Fruit fly (Drosophila melanogaster) whole organism, embryonic: ENCODE measurements around the gene CG16758.

Experiments
- Aef1 ChIP-seq: fragments of 200-800 bp; sonication (Bioruptor generic); IDR thresholded peaks from 3 replicates; pipeline ENCODE4 v1.3.6; 2022; ENCODE audit warnings: missing biosample characterization, missing genetic modification characterization
- Atf-2 ChIP-seq: fragments of 200-800 bp; sonication (Bioruptor generic); optimal IDR thresholded peaks from 2 replicates; lab custom pipeline; 2016; ENCODE audit warnings: missing biosample characterization, missing genetic modification characterization
- BtbVII ChIP-seq: fragments of 200-800 bp; sonication (Bioruptor generic); optimal IDR thresholded peaks from 3 replicates; lab custom pipeline; 2017; ENCODE audit warnings: missing biosample characterization, mild to moderate bottlenecking, missing genetic modification characterization
- CG11560 ChIP-seq: fragments of 200-800 bp; sonication (Bioruptor generic); IDR thresholded peaks from 3 replicates; pipeline ENCODE4 v1.3.6; 2022; ENCODE audit warnings: missing biosample characterization, missing genetic modification characterization
- CG12744 ChIP-seq: fragments of 200-800 bp; sonication (Bioruptor generic); optimal IDR thresholded peaks from 2 replicates; lab custom pipeline; 2016; ENCODE audit warnings: missing biosample characterization, missing genetic modification characterization
- CG14667 ChIP-seq: fragments of 200-800 bp; sonication (Bioruptor generic); IDR thresholded peaks from 2 replicates; pipeline ENCODE4 v1.3.6; 2022; ENCODE audit warnings: missing biosample characterization, missing genetic modification characterization
- CG15073 ChIP-seq: fragments of 200-800 bp; sonication (Bioruptor generic); optimal IDR thresholded peaks from 2 replicates; lab custom pipeline; 2016; ENCODE audit warnings: missing biosample characterization, missing genetic modification characterization
- CG15601 ChIP-seq: fragments of 200-800 bp; sonication (Bioruptor generic); optimal IDR thresholded peaks from 3 replicates; lab custom pipeline; 2019; ENCODE audit warnings: missing biosample characterization, mild to moderate bottlenecking, missing genetic modification characterization, moderate library complexity
- CG1647 ChIP-seq: fragments of 200-800 bp; sonication (Bioruptor generic); optimal IDR thresholded peaks from 3 replicates; lab custom pipeline; 2016; ENCODE audit warnings: missing biosample characterization, missing genetic modification characterization
- CG16779 ChIP-seq: fragments of 200-800 bp; sonication (Bioruptor generic); IDR thresholded peaks from 2 replicates; pipeline ENCODE4 v1.3.6; 2022; ENCODE audit warnings: missing biosample characterization, missing genetic modification characterization
- CG16863 ChIP-seq: fragments of 200-800 bp; sonication (Bioruptor generic); optimal IDR thresholded peaks from 3 replicates; lab custom pipeline; 2016; ENCODE audit warnings: missing biosample characterization, missing genetic modification characterization
- CG1792 ChIP-seq: fragments of 200-800 bp; sonication (Bioruptor generic); optimal IDR thresholded peaks from 2 replicates; lab custom pipeline; 2016; ENCODE audit warnings: missing biosample characterization, missing genetic modification characterization
- CG2116 ChIP-seq: fragments of 200-800 bp; sonication (Bioruptor generic); optimal IDR thresholded peaks from 3 replicates; lab custom pipeline; 2018; ENCODE audit warnings: missing biosample characterization, mild to moderate bottlenecking, missing genetic modification characterization
- CG2202 ChIP-seq: fragments of 200-800 bp; sonication (Bioruptor generic); optimal IDR thresholded peaks from 2 replicates; lab custom pipeline; 2018; ENCODE audit warnings: missing biosample characterization, mild to moderate bottlenecking, missing genetic modification characterization
- CG30403 ChIP-seq: fragments of 200-800 bp; sonication (Bioruptor generic); optimal IDR thresholded peaks from 3 replicates; lab custom pipeline; 2016; ENCODE audit warnings: missing biosample characterization, missing genetic modification characterization
- CG32767 ChIP-seq: fragments of 200-800 bp; sonication (Bioruptor generic); IDR thresholded peaks from 2 replicates; pipeline ENCODE4 v1.3.6; 2022; ENCODE audit warnings: missing biosample characterization, missing genetic modification characterization
- CG3281 ChIP-seq: fragments of 200-800 bp; sonication (Bioruptor generic); optimal IDR thresholded peaks from 3 replicates; lab custom pipeline; 2017; ENCODE audit warnings: missing biosample characterization, mild to moderate bottlenecking, missing genetic modification characterization
- CG3847 ChIP-seq: fragments of 200-800 bp; sonication (Bioruptor generic); IDR thresholded peaks from 2 replicates; pipeline ENCODE4 v1.3.6; 2022; ENCODE audit warnings: missing biosample characterization, missing genetic modification characterization
- CG7745 ChIP-seq: fragments of 200-800 bp; sonication (Bioruptor generic); optimal IDR thresholded peaks from 2 replicates; lab custom pipeline; 2018; ENCODE audit warnings: missing biosample characterization, mild to moderate bottlenecking, missing genetic modification characterization, moderate library complexity
- CTCF ChIP-seq: fragments of 200-800 bp; sonication (Bioruptor generic); optimal IDR thresholded peaks from 2 replicates; lab custom pipeline; 2017; ENCODE audit warnings: missing biosample characterization, mild to moderate bottlenecking, missing genetic modification characterization, moderate library complexity
- Ets97D ChIP-seq: fragments of 200-800 bp; sonication (Bioruptor generic); optimal IDR thresholded peaks from 3 replicates; lab custom pipeline; 2016; ENCODE audit warnings: missing biosample characterization, missing genetic modification characterization
- Jarid2 ChIP-seq: fragments of 200-800 bp; sonication (Bioruptor generic); optimal IDR thresholded peaks from 3 replicates; lab custom pipeline; 2017; ENCODE audit warnings: mild to moderate bottlenecking, missing biosample characterization, missing genetic modification reagents, missing genetic modification characterization
- Poxn ChIP-seq: fragments of 200-800 bp; sonication (Bioruptor generic); IDR thresholded peaks from 2 replicates; pipeline ENCODE4 v1.3.6; 2022; ENCODE audit warnings: missing biosample characterization, missing genetic modification characterization
- Ptx1 ChIP-seq: fragments of 200-800 bp; sonication (Bioruptor generic); IDR thresholded peaks from 2 replicates; pipeline ENCODE4 v1.3.6; 2022; ENCODE audit warnings: missing biosample characterization, missing genetic modification characterization
- Side ChIP-seq: fragments of 200-800 bp; sonication (Bioruptor generic); optimal IDR thresholded peaks from 2 replicates; lab custom pipeline; 2016; ENCODE audit warnings: missing biosample characterization, missing genetic modification characterization
- Sry-β ChIP-seq: fragments of 200-800 bp; sonication (Bioruptor generic); optimal IDR thresholded peaks from 2 replicates; lab custom pipeline; 2018; ENCODE audit warnings: missing biosample characterization, mild to moderate bottlenecking, missing genetic modification characterization, moderate library complexity
- Stat92E ChIP-seq, 3 experiments: fragments of >200 bp in 2 of 3; fragments of 200-800 bp in 1 of 3; sonication (Bioruptor generic) in 1 of 3; optimal IDR thresholded peaks; 2 replicates each; lab custom pipeline; 2017 to 2019; ENCODE audit warnings: missing biosample characterization in 3 of 3, missing genetic modification characterization in 3 of 3, mild to moderate bottlenecking in 1 of 3, moderate library complexity in 1 of 3
- Usf ChIP-seq: fragments of 200-800 bp; sonication (Bioruptor generic); optimal IDR thresholded peaks from 2 replicates; lab custom pipeline; 2017; ENCODE audit warnings: missing genotype, missing biosample characterization, missing genetic modification characterization
- ara ChIP-seq: fragments of 200-800 bp; sonication (Bioruptor generic); IDR thresholded peaks from 2 replicates; pipeline ENCODE4 v1.3.6; 2022; ENCODE audit warnings: missing biosample characterization, missing genetic modification characterization
- ci ChIP-seq: fragments of 200-800 bp; sonication (Bioruptor generic); IDR thresholded peaks from 3 replicates; pipeline ENCODE4 v1.3.6; 2022; ENCODE audit warnings: missing biosample characterization, missing genetic modification characterization
- ewg ChIP-seq: fragments of 200-800 bp; sonication (Bioruptor generic); optimal IDR thresholded peaks from 3 replicates; lab custom pipeline; 2017; ENCODE audit warnings: mild to moderate bottlenecking, missing biosample characterization, missing genetic modification reagents, missing genetic modification characterization
- ftz-f1 ChIP-seq: fragments of 200-800 bp; sonication (Bioruptor generic); optimal IDR thresholded peaks from 2 replicates; lab custom pipeline; 2016; ENCODE audit warnings: missing biosample characterization, missing genetic modification characterization
- gsb ChIP-seq: fragments of 200-800 bp; sonication (Bioruptor generic); IDR thresholded peaks from 2 replicates; pipeline ENCODE4 v1.3.6; 2022; ENCODE audit warnings: missing biosample characterization, missing genetic modification characterization
- gt ChIP-seq: fragments of 200-800 bp; sonication (Bioruptor generic); IDR thresholded peaks from 2 replicates; pipeline ENCODE4 v1.3.6; 2022; ENCODE audit warnings: missing biosample characterization, missing genetic modification characterization
- ken ChIP-seq: fragments of 200-800 bp; sonication (Bioruptor generic); IDR thresholded peaks from 3 replicates; pipeline ENCODE4 v1.3.6; 2022; ENCODE audit warnings: missing biosample characterization, missing genetic modification characterization
- kni ChIP-seq: fragments of 200-800 bp; sonication (Bioruptor generic); optimal IDR thresholded peaks from 3 replicates; lab custom pipeline; 2017; ENCODE audit warnings: mild to moderate bottlenecking, missing biosample characterization, missing genetic modification reagents, missing genetic modification characterization
- lola ChIP-seq, 3 experiments: fragments of >200 bp in 2 of 3; fragments of 200-800 bp in 1 of 3; sonication (Bioruptor generic) in 1 of 3; optimal IDR thresholded peaks; 2 replicates each; lab custom pipeline; 2017 to 2019; ENCODE audit warnings: missing biosample characterization in 3 of 3, missing genetic modification characterization in 3 of 3, mild to moderate bottlenecking in 1 of 3, moderate library complexity in 1 of 3
- mirr ChIP-seq: fragments of 200-800 bp; sonication (Bioruptor generic); optimal IDR thresholded peaks from 3 replicates; lab custom pipeline; 2018; ENCODE audit warnings: missing biosample characterization, mild to moderate bottlenecking, missing genetic modification characterization
- mld ChIP-seq: fragments of 200-800 bp; sonication (Bioruptor generic); IDR thresholded peaks from 3 replicates; pipeline ENCODE4 v1.3.6; 2022; ENCODE audit warnings: missing biosample characterization, missing genetic modification characterization; ENCODE audit not compliant: partially characterized antibody
- pita ChIP-seq: fragments of 200-800 bp; sonication (Bioruptor generic); optimal IDR thresholded peaks from 2 replicates; lab custom pipeline; 2017; ENCODE audit warnings: missing biosample characterization, mild to moderate bottlenecking, missing genetic modification characterization
- prd ChIP-seq, 3 experiments: fragments of >200 bp in 2 of 3; fragments of 200-800 bp in 1 of 3; sonication (Bioruptor generic) in 1 of 3; optimal IDR thresholded peaks in 2 of 3; IDR thresholded peaks in 1 of 3; 2 replicates in 2 of 3; 3 replicates in 1 of 3; pipeline versions ENCODE4 v1.3.6 to Lab custom; 2017 to 2022; ENCODE audit warnings: missing biosample characterization in 1 of 3, missing genetic modification characterization in 1 of 3
- psq ChIP-seq: fragments of 200-800 bp; sonication (Bioruptor generic); optimal IDR thresholded peaks from 2 replicates; lab custom pipeline; 2017; ENCODE audit warnings: missing biosample characterization, missing genetic modification characterization
- run ChIP-seq: fragments of 200-800 bp; sonication (Bioruptor generic); optimal IDR thresholded peaks from 3 replicates; lab custom pipeline; 2018; ENCODE audit warnings: missing biosample characterization, mild to moderate bottlenecking, missing genetic modification characterization
- salm ChIP-seq: fragments of 200-800 bp; sonication (Bioruptor generic); optimal IDR thresholded peaks from 2 replicates; lab custom pipeline; 2018; ENCODE audit warnings: missing biosample characterization, mild to moderate bottlenecking, missing genetic modification characterization
- sens-2 ChIP-seq: fragments of 200-800 bp; sonication (Bioruptor generic); IDR thresholded peaks from 2 replicates; pipeline ENCODE4 v1.3.6; 2022; ENCODE audit warnings: missing biosample characterization, missing genetic modification characterization
- sim ChIP-seq: fragments of 200-800 bp; sonication (Bioruptor generic); IDR thresholded peaks from 2 replicates; pipeline ENCODE4 v1.3.6; 2022; ENCODE audit warnings: missing biosample characterization, missing genetic modification characterization
- tap ChIP-seq: fragments of 200-800 bp; optimal IDR thresholded peaks from 3 replicates; lab custom pipeline; 2019; ENCODE audit warnings: missing biosample characterization, mild to moderate bottlenecking, missing genetic modification characterization, moderate library complexity
- tin ChIP-seq: fragments of 200-800 bp; sonication (Bioruptor generic); optimal IDR thresholded peaks from 3 replicates; lab custom pipeline; 2016; ENCODE audit warnings: missing biosample characterization, missing genetic modification characterization
- tll ChIP-seq, 2 experiments: fragments of 200-800 bp in 1 of 2; fragments of >200 bp in 1 of 2; sonication (Bioruptor generic) in 1 of 2; optimal IDR thresholded peaks; 2 replicates each; lab custom pipeline; 2017 to 2019; ENCODE audit warnings: missing biosample characterization in 2 of 2, missing genetic modification characterization in 2 of 2, mild to moderate bottlenecking in 1 of 2, moderate library complexity in 1 of 2
- wdn ChIP-seq: fragments of 200-800 bp; sonication (Bioruptor generic); IDR thresholded peaks from 2 replicates; pipeline ENCODE4 v1.3.6; 2022; ENCODE audit warnings: missing biosample characterization, missing genetic modification characterization
- yki ChIP-seq: fragments of >200 bp; optimal IDR thresholded peaks from 3 replicates; lab custom pipeline; 2018

Gene CG16758

DNA sequence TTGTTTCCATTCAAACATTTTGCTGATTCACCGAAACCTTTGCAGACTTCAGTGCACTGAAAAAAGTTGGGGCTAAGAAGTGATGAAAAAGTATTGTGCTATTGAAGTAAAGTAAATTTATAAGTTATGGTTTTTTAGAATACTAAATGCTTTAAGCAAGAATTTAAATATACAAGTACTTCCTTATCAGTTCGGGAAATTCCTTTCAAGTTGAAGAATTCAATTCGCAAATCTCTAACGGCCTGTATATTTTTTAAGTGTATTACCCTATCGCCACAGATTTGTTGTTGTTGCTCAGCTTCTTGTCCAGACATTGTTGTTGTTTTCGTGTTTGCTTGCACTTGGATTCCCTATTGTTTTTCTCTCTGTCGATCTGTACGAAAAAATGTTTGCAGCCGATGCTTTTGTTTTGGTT, 36.0 kb downstream of the CG16758 start (continued):
- TF ChIP-seq CG1792, result peak; percentile 55
- TF ChIP-seq Jarid2 (GFP tag; lab: Kevin White, UChicago), result no peak
- peak; percentile 70 for TF ChIP-seq CG16863
- TF ChIP-seq Ptx1, result peak; percentile 91
- TF ChIP-seq CG7745, result no peak
- peak; percentile 49 for TF ChIP-seq ewg (GFP tag; lab: Kevin White, UChicago)
- TF ChIP-seq gsb (GFP tag; lab: Robert Waterston, UW), result peak; percentile 50; the same call in 1 of the 2 replicates
- TF ChIP-seq sim, result peak; percentile 63; the same call in 1 of the 2 replicates
- no peak for TF ChIP-seq ftz-f1
- TF ChIP-seq psq, result no peak
- peak; percentile 49; the same call in 1 of the 3 replicates for TF ChIP-seq ci (GFP tag; lab: Robert Waterston, UW)
- no peak for TF ChIP-seq CG15073 (GFP tag; lab: Kevin White, UChicago)
- TF ChIP-seq mirr (GFP tag; lab: Kevin White, UChicago), result no peak
- no peak for TF ChIP-seq wdn
- TF ChIP-seq CG14667 (GFP tag; lab: Robert Waterston, UW), result peak; percentile 79
- TF ChIP-seq mld (GFP tag; lab: Robert Waterston, UW), result no peak
- no peak for TF ChIP-seq Stat92E (GFP tag; optimal IDR thresholded peaks at IDR 0.05; lab: Kevin White, UChicago)
- TF ChIP-seq ara (GFP tag; lab: Robert Waterston, UW), result peak; percentile 54; the same call in 1 of the 2 replicates
- TF ChIP-seq CG2116, result peak; percentile 31
- TF ChIP-seq CG32767 (GFP tag; lab: Robert Waterston, UW), result peak; percentile 56; the same call in 1 of the 2 replicates
- peak; percentile 42; the same call in 2 of the 3 replicates for TF ChIP-seq Aef1 (GFP tag; lab: Robert Waterston, UW)
- peak; percentile 59 for TF ChIP-seq CG12744
- TF ChIP-seq run (tag; lab: Kevin White, UChicago), result peak; percentile 45
- peak; percentile 87 for TF ChIP-seq tap (tag; lab: Kevin White, UChicago)
- no peak for TF ChIP-seq Ets97D (GFP tag; lab: Kevin White, UChicago)
- no peak for TF ChIP-seq pita (GFP tag; lab: Kevin White, UChicago)
- 0 out of 3 replicates have a peak, but pooled peaks have one; percentile 12 for TF ChIP-seq ken (GFP tag; lab: Robert Waterston, UW)
- TF ChIP-seq CG15601 (tag; lab: Kevin White, UChicago), result no peak
- no peak for TF ChIP-seq prd (optimal IDR thresholded peaks at IDR 0.05; lab: Kevin White, UChicago)
- peak; percentile 92 for TF ChIP-seq prd (GFP tag; IDR thresholded peaks at IDR 0.05; lab: Robert Waterston, UW)
- TF ChIP-seq yki (lab: Kevin White, UChicago), result no peak
- TF ChIP-seq CG1647 (GFP tag; lab: Kevin White, UChicago), result peak; percentile 43
- TF ChIP-seq tll (GFP tag; optimal IDR thresholded peaks at IDR 0.05; lab: Kevin White, UChicago), result peak in 1 of 2 experiments; percentile 33
- TF ChIP-seq CG2202 (tag; lab: Kevin White, UChicago), result peak; percentile 24
- TF ChIP-seq CTCF (GFP tag; lab: Kevin White, UChicago), result no peak
- peak; percentile 18 for TF ChIP-seq BtbVII (GFP tag; lab: Kevin White, UChicago)
- TF ChIP-seq tin (GFP tag; lab: Kevin White, UChicago), result peak; percentile 79
- TF ChIP-seq lola (GFP tag; optimal IDR thresholded peaks at IDR 0.05; lab: Kevin White, UChicago), result peak in 1 of 3 experiments; percentile 73
- TF ChIP-seq sens-2 (GFP tag; lab: Robert Waterston, UW), result no peak
- peak; percentile 52 for TF ChIP-seq CG3281 (GFP tag; lab: Kevin White, UChicago)
- TF ChIP-seq Sry-β (GFP tag; lab: Kevin White, UChicago), result no peak
- TF ChIP-seq CG11560 (tag; lab: Robert Waterston, UW), result no peak
- no peak for TF ChIP-seq CG3847 (GFP tag; lab: Robert Waterston, UW)
- TF ChIP-seq CG30403, result peak; percentile 74
- TF ChIP-seq Usf (GFP tag; lab: Kevin White, UChicago), result peak; percentile 5
- peak; percentile 49 for TF ChIP-seq salm (tag; lab: Kevin White, UChicago)
- peak; percentile 48 for TF ChIP-seq Side (GFP tag; lab: Kevin White, UChicago)
- no peak for TF ChIP-seq CG16779
- TF ChIP-seq gt, result peak; percentile 44
- peak; percentile 46 for TF ChIP-seq Atf-2 (GFP tag; lab: Kevin White, UChicago)
- TF ChIP-seq kni (GFP tag; lab: Kevin White, UChicago), result no peak
- no peak for TF ChIP-seq Poxn
